Worm (Caenorhabditis elegans) whole organism, late embryonic: Measurements from ENCODE around the gene mrps-22.

Experiments used
- C38D4.7 ChIP-seq: fragments of 200-800 bp; sonication (Bioruptor generic); optimal IDR thresholded peaks from 2 replicates; lab custom pipeline; 2018; ENCODE audit warnings: mild to moderate bottlenecking, missing genetic modification characterization, moderate library complexity, missing compliant biosample characterization
- K09A11.1 ChIP-seq: sonication (generic microtip); optimal IDR thresholded peaks from 2 replicates; lab custom pipeline; 2017; ENCODE audit warnings: antibody characterized with exemption, mild to moderate bottlenecking, missing genetic modification characterization, missing compliant biosample characterization; ENCODE audit not compliant: insufficient read depth
- ahr-1 ChIP-seq: sonication (generic microtip); optimal IDR thresholded peaks from 2 replicates; lab custom pipeline; 2016; ENCODE audit warnings: missing genetic modification characterization, missing compliant biosample characterization
- ceh-14 ChIP-seq: sonication (generic microtip); optimal IDR thresholded peaks from 2 replicates; lab custom pipeline; 2016; ENCODE audit warnings: missing genotype, missing genetic modification characterization, missing compliant biosample characterization
- ceh-18 ChIP-seq: sonication (generic microtip); optimal IDR thresholded peaks from 2 replicates; lab custom pipeline; 2016; ENCODE audit warnings: missing genetic modification characterization, missing compliant biosample characterization
- ceh-22 ChIP-seq: sonication (generic microtip); optimal IDR thresholded peaks from 2 replicates; lab custom pipeline; 2017; ENCODE audit warnings: missing biosample characterization, missing genetic modification characterization
- ceh-24 ChIP-seq: sonication (generic microtip); optimal IDR thresholded peaks from 2 replicates; lab custom pipeline; 2016; ENCODE audit warnings: mild to moderate bottlenecking, missing genetic modification characterization, missing compliant biosample characterization
- ceh-30 ChIP-seq: fragments of 150-350 bp; optimal IDR thresholded peaks from 2 replicates; lab custom pipeline; 2014; ENCODE audit warnings: missing biosample characterization, missing genetic modification characterization
- ceh-31 ChIP-seq: sonication (generic microtip); optimal IDR thresholded peaks from 2 replicates; lab custom pipeline; 2016; ENCODE audit warnings: missing genetic modification characterization, missing compliant biosample characterization
- ceh-34 ChIP-seq: sonication (generic microtip); optimal IDR thresholded peaks from 2 replicates; lab custom pipeline; 2016; ENCODE audit warnings: mild to moderate bottlenecking, missing genetic modification characterization, missing compliant biosample characterization
- ceh-48 ChIP-seq: sonication (generic microtip); optimal IDR thresholded peaks from 2 replicates; lab custom pipeline; 2016; ENCODE audit warnings: missing genetic modification characterization, inconsistent platforms, missing compliant biosample characterization
- che-1 ChIP-seq: sonication (generic microtip); optimal IDR thresholded peaks from 2 replicates; lab custom pipeline; 2016; ENCODE audit warnings: mild to moderate bottlenecking, missing genetic modification characterization, missing compliant biosample characterization
- dmd-4 ChIP-seq: sonication (generic microtip); optimal IDR thresholded peaks from 2 replicates; lab custom pipeline; 2016; ENCODE audit warnings: borderline replicate concordance, missing genetic modification characterization, missing compliant biosample characterization
- dve-1 ChIP-seq: sonication (generic microtip); optimal IDR thresholded peaks from 2 replicates; lab custom pipeline; 2017; ENCODE audit warnings: antibody characterized with exemption, mild to moderate bottlenecking, missing genetic modification characterization, missing compliant biosample characterization
- elt-2 ChIP-seq: sonication (generic microtip); optimal IDR thresholded peaks from 2 replicates; lab custom pipeline; 2016; ENCODE audit warnings: missing genetic modification reagents, missing genetic modification characterization, missing compliant biosample characterization
- eyg-1 ChIP-seq: sonication (generic microtip); optimal IDR thresholded peaks from 2 replicates; lab custom pipeline; 2016; ENCODE audit warnings: missing genotype, missing genetic modification characterization, missing compliant biosample characterization
- fax-1 ChIP-seq: sonication (generic microtip); optimal IDR thresholded peaks from 2 replicates; lab custom pipeline; 2016; ENCODE audit warnings: missing genotype, missing genetic modification characterization, missing compliant biosample characterization
- hlh-13 ChIP-seq: fragments of 200-800 bp; sonication (Bioruptor generic); optimal IDR thresholded peaks from 2 replicates; lab custom pipeline; 2018; ENCODE audit warnings: mild to moderate bottlenecking, missing genetic modification characterization, missing compliant biosample characterization
- hlh-30 ChIP-seq: sonication (generic microtip); optimal IDR thresholded peaks from 2 replicates; lab custom pipeline; 2017; ENCODE audit warnings: antibody characterized with exemption, missing genetic modification characterization, missing compliant biosample characterization; ENCODE audit not compliant: insufficient read depth
- lin-11 ChIP-seq: fragments of 200-800 bp; sonication (Bioruptor generic); optimal IDR thresholded peaks from 2 replicates; lab custom pipeline; 2018; ENCODE audit warnings: mild to moderate bottlenecking, missing genetic modification characterization, missing compliant biosample characterization
- mec-3 ChIP-seq: sonication (generic microtip); optimal IDR thresholded peaks from 2 replicates; lab custom pipeline; 2016; ENCODE audit warnings: borderline replicate concordance, missing genetic modification characterization, missing compliant biosample characterization
- nfya-1 ChIP-seq: sonication (generic microtip); optimal IDR thresholded peaks from 2 replicates; lab custom pipeline; 2017; ENCODE audit warnings: missing genetic modification characterization, mild to moderate bottlenecking, missing compliant biosample characterization, antibody characterized with exemption, moderate library complexity
- nhr-11 ChIP-seq: fragments of 150-350 bp; optimal IDR thresholded peaks from 2 replicates; lab custom pipeline; 2014; ENCODE audit warnings: missing biosample characterization, missing genetic modification characterization
- odd-2 ChIP-seq: sonication (generic microtip); optimal IDR thresholded peaks from 2 replicates; lab custom pipeline; 2017; ENCODE audit warnings: antibody characterized with exemption, mild to moderate bottlenecking, missing genetic modification characterization, missing compliant biosample characterization
- pax-1 ChIP-seq: fragments of 150-350 bp; optimal IDR thresholded peaks from 2 replicates; lab custom pipeline; 2014; ENCODE audit warnings: missing biosample characterization, missing genetic modification characterization
- ref-2 ChIP-seq: sonication (generic microtip); optimal IDR thresholded peaks from 2 replicates; lab custom pipeline; 2016; ENCODE audit warnings: missing genetic modification characterization, missing compliant biosample characterization
- sox-2 ChIP-seq: fragments of 200-800 bp; sonication (Bioruptor generic); IDR thresholded peaks from 2 replicates; pipeline ENCODE4 v1.3.6; 2022; ENCODE audit warnings: missing genetic modification reagents, missing genetic modification characterization, missing compliant biosample characterization
- sox-4 ChIP-seq: sonication (generic microtip); optimal IDR thresholded peaks from 2 replicates; lab custom pipeline; 2017; ENCODE audit warnings: mild to moderate bottlenecking, missing genetic modification characterization, inconsistent platforms, missing compliant biosample characterization
- syd-9 ChIP-seq: sonication (generic microtip); optimal IDR thresholded peaks from 2 replicates; lab custom pipeline; 2016; ENCODE audit warnings: mild to moderate bottlenecking, missing genetic modification characterization, moderate library complexity, missing compliant biosample characterization
- tbx-2 ChIP-seq: sonication (generic microtip); optimal IDR thresholded peaks from 2 replicates; lab custom pipeline; 2016; ENCODE audit warnings: missing genetic modification characterization, missing compliant biosample characterization
- unc-42 ChIP-seq: sonication (generic microtip); optimal IDR thresholded peaks from 2 replicates; lab custom pipeline; 2016; ENCODE audit warnings: missing genotype, missing genetic modification characterization, missing compliant biosample characterization
- unc-55 ChIP-seq: sonication (generic microtip); optimal IDR thresholded peaks from 2 replicates; lab custom pipeline; 2017; ENCODE audit warnings: missing biosample characterization, missing genetic modification reagents, missing genetic modification characterization
- unc-86 ChIP-seq: sonication (generic microtip); optimal IDR thresholded peaks from 2 replicates; lab custom pipeline; 2016; ENCODE audit warnings: missing genetic modification characterization, missing compliant biosample characterization
- ztf-16 ChIP-seq: sonication (generic microtip); optimal IDR thresholded peaks from 2 replicates; lab custom pipeline; 2017; ENCODE audit warnings: missing genetic modification characterization, missing compliant biosample characterization

mrps-22 gene

ce11 chrII:10553377-10554045 lies 28.9 kb upstream of the mrps-22 start:
- TF ChIP-seq ceh-31 (tag; lab: Kevin White, UChicago) (no peak), pax-1 (tag; lab: Kevin White, UChicago) (no peak), ceh-24 (tag; lab: Kevin White, UChicago) (no peak), sox-4 (tag; lab: Kevin White, UChicago) (no peak), ceh-22 (tag; lab: Kevin White, UChicago) (no peak), nfya-1 (no peak), dve-1 (tag; lab: Kevin White, UChicago) (no peak), nhr-11 (tag; lab: Kevin White, UChicago) (no peak), odd-2 (tag; lab: Kevin White, UChicago) (no peak), K09A11.1 (tag; lab: Kevin White, UChicago) (no peak), ceh-48 (no peak), ceh-14 (no peak), dmd-4 (tag; lab: Kevin White, UChicago) (no peak)

ce11 chrII:10554046-10554399 lies 28.4 kb upstream of the mrps-22 start:
- TF ChIP-seq unc-55 (peak; percentile 10), hlh-30 (tag; lab: Kevin White, UChicago) (peak; percentile 64), eyg-1 (no peak)

ce11 chrII:10554972-10555371 lies 27.4 kb upstream of the mrps-22 start, which contains the start of gene mnk-1:
mnk-1 (minus strand) TSS chrII:10555044.
- TF ChIP-seq unc-42 (no peak), sox-2 (GFP tag; lab: Robert Waterston, UW) (no peak), lin-11 (tag; lab: Kevin White, UChicago) (no peak), odd-2 (tag; lab: Kevin White, UChicago) (no peak), pax-1 (tag; lab: Kevin White, UChicago) (no peak), C38D4.7 (GFP tag; lab: Kevin White, UChicago) (no peak), mec-3 (tag; lab: Kevin White, UChicago) (no peak), hlh-13 (GFP tag; lab: Kevin White, UChicago) (no peak)

- TF ChIP-seq ceh-34 (no peak), ref-2 (peak; percentile 12), unc-55 (peak; percentile 92), unc-86 (no peak), fax-1 (tag; lab: Kevin White, UChicago) (no peak), ceh-30 (no peak), ceh-18 (peak; percentile 55), che-1 (tag; lab: Kevin White, UChicago) (no peak), tbx-2 (tag; lab: Kevin White, UChicago) (peak; percentile 43), nfya-1 (peak; percentile 4), sox-2 (GFP tag; lab: Robert Waterston, UW) (no peak), dve-1 (tag; lab: Kevin White, UChicago) (no peak)
Measured at ce11 chrII:10555484-10556075, 26.8 kb upstream of the mrps-22 start.

DNA sequence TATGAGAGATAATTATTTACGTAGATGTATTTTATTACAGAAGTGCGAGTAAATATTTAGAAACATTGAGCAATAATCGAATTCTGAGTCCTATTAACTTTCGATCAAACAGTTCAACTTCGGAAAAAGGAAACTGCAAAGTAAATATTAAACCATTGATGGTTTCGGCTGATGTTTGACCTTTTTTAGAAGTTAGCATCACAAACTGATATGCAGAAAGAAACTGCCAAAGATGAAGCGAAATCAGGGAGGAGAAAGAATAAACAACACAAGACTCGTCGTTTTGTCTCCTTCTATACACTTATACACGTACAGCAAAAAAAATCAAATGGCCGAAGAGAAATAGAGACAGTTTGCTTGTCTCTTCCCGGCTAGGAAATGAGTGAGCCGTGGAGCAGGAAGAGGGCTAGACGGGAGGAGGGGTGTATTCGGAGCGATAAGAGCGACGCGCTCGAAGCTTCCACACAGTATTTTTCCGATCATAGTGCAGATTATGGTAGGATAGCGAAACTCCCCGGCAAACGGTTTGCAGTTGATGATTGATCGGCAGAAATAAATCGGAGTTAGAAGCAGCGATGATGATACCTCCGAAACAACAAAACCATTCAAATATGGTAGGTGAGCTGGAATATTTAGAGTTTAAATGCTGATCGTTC lies 25.7 kb upstream of the mrps-22 start:
- TF ChIP-seq syd-9 (no peak), ztf-16 (tag; lab: Kevin White, UChicago) (no peak), ahr-1 (no peak), elt-2 (tag; lab: Kevin White, UChicago) (peak; percentile 25)
